Worm (Caenorhabditis elegans): ENCODE measurements around the gene twk-31.

twk-31 gene

ce11 chrIII:11410378-11410777 is at the start of gene twk-31:
Gene twk-31 (plus strand): TSS chrIII:11410678.
- TF ChIP-seq unc-62 (GFP tag; optimal IDR thresholded peaks at IDR 0.05): no peak

ce11 chrIII:11361394-11361793 is 49.1 kb upstream of the twk-31 start:
- no peak for TF ChIP-seq unc-62 (GFP tag; optimal IDR thresholded peaks at IDR 0.05)

- no peak for TF ChIP-seq unc-62 (GFP tag; optimal IDR thresholded peaks at IDR 0.05)
These were observed 47.6 kb upstream of the twk-31 start for ce11 chrIII:11362915-11363314.

- no peak for TF ChIP-seq unc-62 (GFP tag; optimal IDR thresholded peaks at IDR 0.05)
These were observed 44.0 kb upstream of the twk-31 start, which contains the start of gene T28D6.3 for ce11 chrIII:11366467-11366866. Gene T28D6.3 (plus strand): TSS chrIII:11366767.

- no peak for TF ChIP-seq unc-62 (GFP tag; optimal IDR thresholded peaks at IDR 0.05)
These were observed 39.2 kb upstream of the twk-31 start for ce11 chrIII:11371236-11371635.

- no peak for TF ChIP-seq unc-62 (GFP tag; optimal IDR thresholded peaks at IDR 0.05)
These were observed 38.8 kb upstream of the twk-31 start, which contains the start of gene tba-7 for ce11 chrIII:11371688-11372087. Gene tba-7 (minus strand): TSS chrIII:11371788.

- no peak for TF ChIP-seq unc-62 (GFP tag; optimal IDR thresholded peaks at IDR 0.05)
These were observed 38.1 kb upstream of the twk-31 start for ce11 chrIII:11372199-11372938.

ce11 chrIII:11377880-11378279 is 32.6 kb upstream of the twk-31 start, which contains the start of gene dpy-18:
Gene dpy-18 (minus strand): TSS chrIII:11377980.
- no peak for TF ChIP-seq unc-62 (GFP tag; optimal IDR thresholded peaks at IDR 0.05)

- no peak for TF ChIP-seq unc-62 (GFP tag; optimal IDR thresholded peaks at IDR 0.05)
These were observed 32.0 kb upstream of the twk-31 start for ce11 chrIII:11378450-11378849.

- TF ChIP-seq unc-62 (GFP tag; optimal IDR thresholded peaks at IDR 0.05): no peak
These were observed 31.6 kb upstream of the twk-31 start for ce11 chrIII:11378910-11379309.

- TF ChIP-seq unc-62 (GFP tag; optimal IDR thresholded peaks at IDR 0.05): no peak
These were observed 29.9 kb upstream of the twk-31 start for ce11 chrIII:11380555-11380954.

ce11 chrIII:11381922-11382321 is 28.6 kb upstream of the twk-31 start, which contains the start of gene subs-4:
Gene subs-4 (plus strand): TSS chrIII:11382222.
- TF ChIP-seq unc-62 (GFP tag; optimal IDR thresholded peaks at IDR 0.05): no peak

- TF ChIP-seq unc-62 (GFP tag; optimal IDR thresholded peaks at IDR 0.05): no peak
These were observed 21.1 kb upstream of the twk-31 start for ce11 chrIII:11389384-11389783.

- no peak for TF ChIP-seq unc-62 (GFP tag; optimal IDR thresholded peaks at IDR 0.05)
These were observed 19.6 kb upstream of the twk-31 start for ce11 chrIII:11390832-11391231.

- no peak for TF ChIP-seq unc-62 (GFP tag; optimal IDR thresholded peaks at IDR 0.05)
These were observed 18.6 kb upstream of the twk-31 start for ce11 chrIII:11391601-11392520.

ce11 chrIII:11392740-11393139 is 17.7 kb upstream of the twk-31 start:
- no peak for TF ChIP-seq unc-62 (GFP tag; optimal IDR thresholded peaks at IDR 0.05)

All from whole organism, dauer.